Worm (Caenorhabditis elegans): Measurements from ENCODE around the gene Y82E9BR.19.

Y82E9BR.19 gene

DNA sequence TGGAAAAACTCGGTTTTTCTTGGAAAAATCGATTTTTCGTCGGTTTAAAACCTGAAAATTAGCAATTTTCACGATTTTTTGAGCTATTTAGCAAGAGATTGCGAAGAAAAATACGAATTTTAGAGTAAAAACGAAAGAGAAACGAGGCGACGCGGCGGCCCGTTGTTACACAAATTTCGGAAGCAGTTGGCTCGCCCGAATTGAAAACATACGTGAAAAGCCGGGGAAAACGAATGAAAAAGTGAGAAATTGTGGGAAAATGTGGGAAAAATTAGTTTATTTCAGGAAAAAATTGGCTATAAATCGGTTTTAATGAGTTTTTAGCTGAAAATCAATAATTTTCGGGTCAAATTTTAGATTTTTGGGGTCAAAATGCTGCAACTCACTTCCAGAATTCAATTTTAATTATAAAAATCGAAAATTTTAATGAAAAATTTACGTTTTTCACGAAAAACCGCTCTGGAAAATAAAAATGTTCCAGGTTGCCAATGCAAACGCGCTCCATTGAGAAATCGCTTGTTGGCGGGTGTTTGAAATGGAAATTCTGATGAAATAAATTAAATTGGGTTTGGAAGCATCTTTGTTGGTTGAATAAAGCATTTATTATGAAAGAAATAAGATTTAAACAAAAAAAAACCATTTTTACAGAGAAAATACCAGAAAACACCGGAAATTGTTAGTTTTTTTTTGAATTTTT is 37.8 kb upstream of the Y82E9BR.19 start, which contains the start of gene snf-6 (continued):
- TF ChIP-seq sea-2 (GFP tag; optimal IDR thresholded peaks at IDR 0.05): no peak
- no peak for TF ChIP-seq egl-27 (tag; optimal IDR thresholded peaks at IDR 0.05)
- TF ChIP-seq fos-1 (tag; optimal IDR thresholded peaks at IDR 0.05): no peak
- no peak for TF ChIP-seq zag-1 (tag; optimal IDR thresholded peaks at IDR 0.05)
- no peak for TF ChIP-seq lin-39 (tag; optimal IDR thresholded peaks at IDR 0.05)
- no peak for TF ChIP-seq elt-2 (tag; optimal IDR thresholded peaks at IDR 0.05)
- TF ChIP-seq nhr-237 (tag; optimal IDR thresholded peaks at IDR 0.05): no peak
- no peak for TF ChIP-seq unc-39 (tag; optimal IDR thresholded peaks at IDR 0.05)
- TF ChIP-seq nhr-67 (tag; optimal IDR thresholded peaks at IDR 0.05): no peak
- peak; percentile 20 for TF ChIP-seq nhr-43 (tag; optimal IDR thresholded peaks at IDR 0.05; ENCODE audit: poor library complexity, severe bottlenecking)
- TF ChIP-seq hmg-11 (tag; optimal IDR thresholded peaks at IDR 0.05): no peak
- no peak for TF ChIP-seq aly-2 (tag; optimal IDR thresholded peaks at IDR 0.05)
- no peak for TF ChIP-seq nhr-11 (tag; optimal IDR thresholded peaks at IDR 0.05)
- no peak for TF ChIP-seq mdl-1 (tag; optimal IDR thresholded peaks at IDR 0.05)
- TF ChIP-seq skn-1 (tag; optimal IDR thresholded peaks at IDR 0.05): no peak
- no peak for TF ChIP-seq snpc-4 (tag; optimal IDR thresholded peaks at IDR 0.05)
- TF ChIP-seq nhr-76 (tag; optimal IDR thresholded peaks at IDR 0.05): no peak

DNA sequence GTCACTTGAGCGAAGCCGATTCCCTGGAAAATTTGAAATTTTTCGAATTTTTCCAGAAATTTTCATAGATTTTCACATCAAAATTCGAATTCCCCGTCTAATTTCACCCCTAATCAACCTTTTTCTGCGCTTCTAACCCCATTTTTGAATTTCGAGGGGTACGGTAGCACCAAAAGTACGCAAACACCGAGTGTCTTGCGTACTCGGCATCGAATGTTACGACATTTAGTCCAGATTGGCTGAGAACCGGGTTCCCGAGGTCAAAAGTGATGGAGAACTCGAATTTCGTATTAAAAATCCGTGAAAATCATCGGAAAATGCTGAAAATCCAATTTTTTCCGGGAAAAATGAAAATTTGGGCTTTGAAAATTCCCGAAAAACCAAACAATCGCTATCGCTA is 33.3 kb upstream of the Y82E9BR.19 start:
- TF ChIP-seq lsy-12 (tag; optimal IDR thresholded peaks at IDR 0.05): no peak
- TF ChIP-seq ztf-11 (tag; optimal IDR thresholded peaks at IDR 0.05): no peak
- TF ChIP-seq ztf-4 (tag; optimal IDR thresholded peaks at IDR 0.05): no peak
- no peak for TF ChIP-seq fkh-2 (tag; optimal IDR thresholded peaks at IDR 0.05)
- no peak for TF ChIP-seq nhr-11 (tag; optimal IDR thresholded peaks at IDR 0.05)
- no peak for TF ChIP-seq ceh-9 (tag; optimal IDR thresholded peaks at IDR 0.05)
- no peak for TF ChIP-seq nhr-23 (tag; optimal IDR thresholded peaks at IDR 0.05)
- no peak for TF ChIP-seq ceh-28 (tag; optimal IDR thresholded peaks at IDR 0.05)
- TF ChIP-seq zag-1 (tag; optimal IDR thresholded peaks at IDR 0.05): no peak

DNA sequence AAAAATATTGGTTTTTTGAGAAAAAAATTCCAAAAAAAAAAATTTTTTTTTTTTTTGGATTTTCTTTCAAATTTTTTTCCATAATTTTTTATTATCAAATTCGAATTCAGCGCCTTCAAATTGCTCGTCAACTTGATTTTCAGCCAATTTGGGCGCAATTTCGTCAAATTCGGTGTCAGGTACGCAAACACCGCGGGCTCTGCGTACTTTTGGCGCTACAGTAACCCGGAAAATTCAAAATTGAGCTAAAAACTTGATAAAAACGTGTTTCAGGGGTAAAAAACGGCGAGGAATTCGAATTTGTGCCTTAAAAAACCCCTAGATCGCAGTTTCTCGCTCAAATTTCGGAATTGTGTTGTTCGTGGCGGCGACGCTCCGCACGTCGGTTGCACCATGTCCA is 24.8 kb upstream of the Y82E9BR.19 start:
- TF ChIP-seq snpc-4 (tag; optimal IDR thresholded peaks at IDR 0.05) (no peak), ceh-28 (tag; optimal IDR thresholded peaks at IDR 0.05) (no peak), ceh-9 (tag; optimal IDR thresholded peaks at IDR 0.05) (no peak), mml-1 (tag; optimal IDR thresholded peaks at IDR 0.05) (no peak), elt-2 (tag; optimal IDR thresholded peaks at IDR 0.05) (peak; percentile 2)

DNA sequence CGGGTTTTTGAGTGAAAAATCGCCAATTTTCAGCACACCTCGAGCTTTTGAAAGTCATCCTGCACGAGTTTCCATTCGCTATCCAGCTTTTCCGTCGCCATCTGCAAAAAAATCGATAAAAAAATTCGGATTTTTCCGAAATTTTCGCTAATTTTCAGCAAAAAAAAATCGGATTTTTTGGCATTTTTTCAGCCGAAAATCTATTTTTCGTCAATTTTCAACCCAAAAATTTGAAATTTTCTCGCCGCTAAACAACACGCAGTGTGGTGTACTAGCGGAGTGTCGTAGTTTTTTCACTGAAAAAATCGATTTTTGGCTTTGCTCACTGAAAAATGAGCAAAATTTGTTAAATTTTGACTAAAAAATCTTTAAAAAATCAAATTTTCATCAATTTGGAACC is 22.8 kb upstream of the Y82E9BR.19 start, which contains the start of gene tmem-120:
tmem-120 (minus strand) TSS at position 101 of the 400 bp plus-strand sequence.
- no peak for TF ChIP-seq egl-27 (tag; optimal IDR thresholded peaks at IDR 0.05)
- TF ChIP-seq mml-1 (tag; optimal IDR thresholded peaks at IDR 0.05): no peak
- TF ChIP-seq ztf-11 (tag; optimal IDR thresholded peaks at IDR 0.05): no peak
- TF ChIP-seq unc-62 (GFP tag; optimal IDR thresholded peaks at IDR 0.05): no peak
- TF ChIP-seq fkh-10 (GFP tag; optimal IDR thresholded peaks at IDR 0.05): no peak
- TF ChIP-seq fkh-2 (tag; optimal IDR thresholded peaks at IDR 0.05): no peak
- no peak for TF ChIP-seq nhr-28 (tag; optimal IDR thresholded peaks at IDR 0.05)

DNA sequence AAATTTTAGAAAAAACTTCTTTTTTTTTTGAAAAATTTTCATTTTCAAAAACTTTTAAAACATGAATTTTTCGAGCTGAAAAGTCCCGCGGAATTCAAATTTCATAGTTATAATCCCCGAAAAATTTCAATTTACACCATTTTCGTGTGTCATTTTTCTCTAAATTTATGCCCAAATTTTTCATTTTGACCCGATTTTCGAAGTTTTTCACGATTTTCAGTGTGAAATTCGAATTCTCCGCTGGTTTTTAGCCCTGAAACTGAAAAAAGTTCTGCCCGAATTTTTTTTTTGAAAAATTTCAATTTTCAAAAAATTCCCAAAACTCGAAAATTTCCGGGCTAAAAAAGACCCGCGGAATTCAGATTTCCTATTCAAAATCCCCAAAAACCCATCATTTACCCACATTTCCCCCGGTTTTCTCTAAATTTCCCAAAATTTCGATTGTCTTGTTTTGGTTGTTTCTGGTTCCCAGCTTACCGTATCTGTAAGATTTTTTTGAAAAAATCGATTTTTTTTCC is 13.7 kb upstream of the Y82E9BR.19 start:
- TF ChIP-seq nhr-25 (tag; optimal IDR thresholded peaks at IDR 0.05) (no peak), ZK546.5 (tag; optimal IDR thresholded peaks at IDR 0.05) (no peak), nhr-76 (tag; optimal IDR thresholded peaks at IDR 0.05) (no peak), ztf-11 (tag; optimal IDR thresholded peaks at IDR 0.05) (no peak), ztf-4 (tag; optimal IDR thresholded peaks at IDR 0.05) (no peak), nhr-43 (tag; optimal IDR thresholded peaks at IDR 0.05; ENCODE audit: poor library complexity, severe bottlenecking) (peak; percentile 7)

DNA sequence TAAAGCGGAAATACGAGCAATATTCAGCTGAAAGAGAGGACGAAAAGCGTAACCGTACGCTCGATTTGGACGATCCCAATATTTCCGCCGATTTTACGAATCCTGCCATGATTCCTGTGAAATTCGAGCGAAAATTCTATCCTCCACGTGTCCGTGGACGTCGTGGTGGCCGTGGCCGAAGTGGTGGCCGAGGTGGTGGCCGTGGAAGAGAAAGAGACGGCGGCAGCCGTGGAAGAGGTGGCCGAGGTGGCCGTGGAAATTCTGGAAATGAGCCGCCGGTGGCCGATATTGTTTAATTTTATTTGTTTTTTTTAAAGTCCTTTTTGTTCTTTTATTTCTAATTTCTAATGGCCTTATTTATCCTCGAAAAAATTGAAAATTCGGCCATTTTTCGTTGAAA is 13.1 kb upstream of the Y82E9BR.19 start:
- TF ChIP-seq egl-27 (tag; optimal IDR thresholded peaks at IDR 0.05) (no peak), zag-1 (tag; optimal IDR thresholded peaks at IDR 0.05) (no peak), nhr-67 (tag; optimal IDR thresholded peaks at IDR 0.05) (no peak), nhr-43 (tag; optimal IDR thresholded peaks at IDR 0.05; ENCODE audit: poor library complexity, severe bottlenecking) (no peak), unc-39 (tag; optimal IDR thresholded peaks at IDR 0.05) (no peak), mml-1 (tag; optimal IDR thresholded peaks at IDR 0.05) (no peak), ceh-28 (tag; optimal IDR thresholded peaks at IDR 0.05) (no peak), nhr-76 (tag; optimal IDR thresholded peaks at IDR 0.05) (no peak), fos-1 (tag; optimal IDR thresholded peaks at IDR 0.05) (no peak), tbx-2 (tag; optimal IDR thresholded peaks at IDR 0.05) (no peak), ZK546.5 (tag; optimal IDR thresholded peaks at IDR 0.05) (no peak), nhr-23 (tag; optimal IDR thresholded peaks at IDR 0.05) (no peak), lin-15B (tag; optimal IDR thresholded peaks at IDR 0.05) (no peak), fkh-2 (tag; optimal IDR thresholded peaks at IDR 0.05) (no peak), nhr-12 (tag; optimal IDR thresholded peaks at IDR 0.05) (no peak), hmg-11 (tag; optimal IDR thresholded peaks at IDR 0.05) (no peak), ztf-4 (tag; optimal IDR thresholded peaks at IDR 0.05) (no peak)

All from whole organism, L3 larva.